Fruit fly (Drosophila melanogaster): ENCODE data around the gene CG17134.

Gene CG17134

DNA sequence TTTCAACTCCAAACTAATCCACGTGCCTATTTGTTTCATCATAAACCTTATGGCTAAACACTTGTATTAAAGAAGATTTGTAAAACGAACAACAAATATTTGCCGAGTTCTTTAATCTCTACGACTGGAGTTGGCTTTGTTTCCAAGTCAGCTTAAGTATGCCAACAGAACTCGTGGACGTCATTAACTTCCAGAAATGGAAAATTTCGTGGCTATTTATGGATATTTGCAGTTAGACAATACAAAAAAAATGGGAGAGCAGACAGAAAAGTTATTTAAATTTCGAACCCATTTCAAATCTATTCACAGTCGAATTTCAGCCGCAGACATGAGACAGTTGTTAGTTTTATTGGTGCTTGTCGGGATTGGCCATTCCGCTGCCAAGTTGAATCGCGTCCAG, at the start of gene CG17134:
CG17134 (plus strand) TSS at position 301 of the 400 bp plus-strand sequence.
- no peak for TF ChIP-seq noc (tag; optimal IDR thresholded peaks at IDR 0.05)

DNA sequence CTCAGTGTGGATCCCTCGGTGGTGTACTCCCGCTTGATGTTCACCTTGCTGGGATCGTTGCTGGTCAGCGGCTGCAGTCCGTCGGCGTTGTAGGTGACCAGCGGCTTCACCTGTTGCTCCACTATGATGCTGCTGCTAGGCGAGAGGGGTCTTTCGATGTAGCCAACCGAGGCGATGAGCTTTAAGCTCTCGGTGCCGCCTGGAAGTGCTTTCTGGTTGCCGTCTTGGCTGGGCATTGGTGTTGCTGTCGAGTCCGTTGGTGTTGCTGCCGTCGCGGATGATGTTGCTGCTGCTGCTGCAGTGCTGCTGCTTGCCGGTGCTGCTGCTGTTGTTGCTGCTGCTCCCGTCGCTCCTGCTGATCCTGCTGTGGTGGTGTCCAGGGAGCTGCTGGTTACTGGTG, 46.5 kb upstream of the CG17134 start:
- no peak for TF ChIP-seq noc (tag; optimal IDR thresholded peaks at IDR 0.05)

DNA sequence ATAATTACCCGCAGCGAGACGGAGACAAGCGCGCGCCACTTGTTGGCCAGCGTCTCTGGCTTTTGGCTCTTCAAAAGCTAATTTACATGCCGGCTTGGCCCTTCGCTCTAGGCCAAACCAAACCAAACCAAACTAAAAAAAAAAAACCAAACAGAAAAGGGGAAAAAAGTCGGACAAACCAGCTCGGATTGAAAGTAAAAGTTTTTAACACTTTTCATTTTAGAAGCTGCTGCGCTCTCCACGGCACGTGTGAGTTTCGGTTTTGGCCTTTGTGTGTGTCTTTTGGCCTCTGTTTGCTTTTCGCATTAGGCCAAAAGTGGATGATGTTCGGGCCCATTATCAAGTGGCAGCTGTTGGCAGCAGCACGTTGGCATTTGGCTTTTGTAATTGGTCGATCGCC, 39.3 kb upstream of the CG17134 start:
- TF ChIP-seq noc (tag; optimal IDR thresholded peaks at IDR 0.05), result no peak

DNA sequence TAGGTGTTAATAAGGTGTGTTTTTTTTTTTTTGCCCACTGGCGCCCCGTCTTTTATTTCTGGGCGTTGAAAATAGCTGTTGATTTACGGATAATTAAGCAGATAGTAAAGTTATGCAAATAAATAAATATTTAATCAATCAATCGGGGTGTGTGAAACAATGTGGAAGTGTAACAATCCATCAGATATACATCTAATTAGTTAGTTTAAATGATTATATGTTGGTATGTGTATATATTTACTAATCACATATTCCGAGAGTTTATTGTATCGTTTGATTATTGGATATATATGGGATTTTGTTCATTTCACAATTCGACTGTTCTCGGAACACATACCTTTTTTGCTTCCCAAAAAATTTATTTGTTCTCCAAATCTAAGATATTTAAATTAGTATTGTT, 30.6 kb upstream of the CG17134 start, which contains the start of gene CG31870:
CG31870 (plus strand) TSS at position 301 of the 400 bp plus-strand sequence.
- no peak for TF ChIP-seq noc (tag; optimal IDR thresholded peaks at IDR 0.05)

DNA sequence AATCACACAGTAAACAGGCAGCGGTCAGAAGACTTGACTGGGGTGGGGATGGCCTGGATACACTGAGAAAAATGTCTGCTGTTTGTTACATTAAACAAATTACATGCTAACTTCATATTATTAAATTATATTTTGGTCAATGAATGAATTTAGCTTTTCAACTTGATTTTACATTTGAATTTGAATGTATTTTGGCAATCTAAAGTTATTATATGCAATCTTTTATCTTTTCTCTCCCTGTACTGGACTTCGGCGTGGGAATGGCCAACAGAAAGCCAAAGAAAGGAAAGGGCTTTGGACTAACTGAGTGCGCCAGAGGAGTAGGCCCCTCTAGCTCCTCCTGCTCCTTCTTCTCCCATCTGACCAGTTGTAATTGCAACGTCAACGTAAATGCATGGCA, 29.2 kb upstream of the CG17134 start:
- TF ChIP-seq noc (tag; optimal IDR thresholded peaks at IDR 0.05), result no peak

DNA sequence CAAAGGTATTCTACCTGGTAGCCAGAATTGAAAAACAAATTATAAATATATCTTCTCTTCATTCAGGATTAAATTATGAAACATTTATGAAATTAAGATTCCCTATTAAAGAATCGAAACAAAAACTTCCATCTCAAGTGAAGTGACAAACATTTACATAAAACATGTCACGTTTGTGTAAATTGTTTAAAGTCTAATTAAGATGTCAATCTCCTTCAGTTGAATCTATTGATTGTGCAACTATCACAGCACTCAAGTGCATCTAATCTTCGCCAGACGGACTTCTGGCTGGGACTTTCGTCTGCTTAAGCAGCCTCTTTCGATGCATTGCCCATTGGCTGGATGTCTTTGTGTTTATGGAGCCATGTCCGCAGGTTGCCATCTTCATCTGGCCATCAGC, 28.4 kb upstream of the CG17134 start:
- no peak for TF ChIP-seq noc (tag; optimal IDR thresholded peaks at IDR 0.05)

DNA sequence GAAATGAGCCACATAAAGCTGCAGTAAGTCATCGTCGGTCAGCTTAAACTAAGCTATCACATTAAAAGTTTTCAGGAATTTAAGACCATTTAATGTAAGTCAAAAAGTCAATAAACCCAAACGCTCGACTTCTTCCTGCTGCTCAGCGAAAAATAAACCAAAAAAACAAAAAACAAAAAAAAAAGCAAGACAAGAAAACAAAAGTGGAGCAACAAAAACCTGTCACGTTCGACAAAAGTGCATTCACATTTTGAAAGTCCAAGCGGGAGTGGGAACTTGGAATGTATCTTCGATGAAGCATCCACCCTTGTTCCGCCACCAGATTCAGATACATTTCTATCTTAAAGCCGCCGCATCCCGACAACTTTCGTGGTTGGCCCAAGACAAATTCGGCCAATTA, 26.5 kb upstream of the CG17134 start:
- no peak for TF ChIP-seq noc (tag; optimal IDR thresholded peaks at IDR 0.05)

DNA sequence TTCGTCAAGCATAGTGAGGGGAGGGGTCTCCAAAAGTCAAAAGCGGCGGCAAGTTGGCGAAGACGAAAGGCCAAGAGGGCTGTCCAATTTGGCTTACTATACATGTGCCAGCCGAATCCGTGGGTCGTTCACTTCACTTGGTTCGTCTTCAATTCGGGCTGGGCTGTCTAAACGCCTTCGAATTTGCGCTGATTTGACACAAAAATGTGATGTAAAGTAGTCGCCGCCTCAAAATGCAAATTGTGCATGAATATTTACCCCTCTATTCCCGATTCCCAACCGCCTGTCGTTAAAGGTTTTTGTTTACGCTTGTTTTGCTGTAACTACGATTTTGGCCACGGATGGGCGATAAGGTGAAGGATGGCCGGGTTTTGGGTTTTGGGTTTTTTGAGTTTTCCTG, 24.8 kb upstream of the CG17134 start:
- no peak for TF ChIP-seq noc (tag; optimal IDR thresholded peaks at IDR 0.05)

DNA sequence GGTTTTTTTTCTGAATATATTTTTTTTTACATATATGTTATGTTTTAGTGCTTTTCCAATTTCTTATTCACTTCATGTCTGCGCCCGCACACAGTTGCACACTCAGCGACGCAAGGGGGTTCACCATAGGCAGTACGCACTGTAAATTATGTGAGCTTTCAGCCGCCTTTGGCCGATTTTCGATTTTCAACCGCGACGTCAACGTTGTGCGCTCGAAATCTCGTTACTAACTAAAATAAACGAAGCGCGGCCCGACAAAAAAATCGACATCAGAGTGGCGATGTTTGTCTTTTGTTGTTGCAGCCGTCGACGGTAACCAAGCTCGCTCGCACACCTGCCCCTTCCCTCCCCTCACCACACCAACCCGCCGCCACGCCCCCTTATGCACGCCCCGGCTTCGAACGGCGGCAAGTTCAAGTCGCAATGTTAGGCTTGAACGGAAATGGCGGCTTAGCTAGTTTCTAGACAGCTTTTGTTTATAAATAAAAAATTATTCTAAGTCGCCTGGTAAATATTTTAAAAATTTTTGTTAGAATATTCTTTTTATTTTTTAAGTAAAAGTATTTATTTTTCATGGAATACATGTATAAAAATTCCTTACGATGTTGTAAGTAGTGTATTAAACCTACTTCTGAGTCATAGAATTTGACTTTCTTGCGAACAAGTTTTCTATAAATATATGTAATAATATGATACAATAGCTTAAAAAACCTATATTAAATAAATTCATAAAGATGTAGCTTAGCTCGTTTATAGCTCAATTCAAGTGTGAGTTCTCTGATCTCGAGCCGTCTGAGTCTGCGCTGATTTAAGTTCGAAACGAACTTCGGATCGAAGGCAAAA, 19.4 kb upstream of the CG17134 start, which contains the start of gene CG31869:
CG31869 (minus strand) TSS at position 233 of the 843 bp plus-strand sequence.
- TF ChIP-seq noc (tag; optimal IDR thresholded peaks at IDR 0.05), result no peak

DNA sequence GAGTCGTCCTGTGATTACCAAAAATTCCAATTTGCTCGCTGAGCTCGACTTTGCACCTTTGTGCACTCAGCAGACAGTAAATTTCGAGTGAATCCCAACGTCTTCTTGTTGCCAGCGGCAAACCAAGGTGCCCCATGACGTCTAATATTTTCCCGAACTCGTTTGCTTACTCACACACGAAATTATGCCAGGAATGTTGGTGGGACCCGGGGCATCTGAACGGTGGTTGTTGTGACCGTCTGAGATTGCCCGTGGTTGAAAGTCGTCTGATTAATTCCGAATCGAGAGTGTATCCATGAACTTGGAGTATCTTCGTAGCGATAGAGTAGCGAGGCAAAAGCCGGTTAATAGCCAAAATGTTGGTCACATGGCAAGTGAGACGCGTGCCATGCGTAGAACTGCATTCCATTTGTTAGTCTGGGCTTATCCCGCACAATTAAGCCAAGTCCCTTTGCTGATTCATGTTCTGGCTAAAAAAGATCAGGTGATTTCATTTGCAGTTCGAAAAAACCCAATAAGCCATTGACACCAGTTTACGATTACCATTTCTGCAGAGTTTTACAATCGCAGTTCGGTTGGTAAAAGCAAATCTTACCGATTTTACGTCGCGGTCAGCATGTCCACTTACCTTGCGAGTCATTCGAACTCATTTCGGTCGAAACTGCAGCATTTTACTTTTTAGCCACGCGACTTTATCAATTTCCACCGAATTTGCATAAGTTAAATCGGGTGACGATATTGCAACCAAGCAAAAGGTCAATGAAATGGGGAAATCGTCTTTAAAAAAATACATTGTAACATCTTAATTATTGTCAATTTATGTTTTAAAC, 18.3 kb upstream of the CG17134 start:
- TF ChIP-seq noc (tag; optimal IDR thresholded peaks at IDR 0.05), result no peak

DNA sequence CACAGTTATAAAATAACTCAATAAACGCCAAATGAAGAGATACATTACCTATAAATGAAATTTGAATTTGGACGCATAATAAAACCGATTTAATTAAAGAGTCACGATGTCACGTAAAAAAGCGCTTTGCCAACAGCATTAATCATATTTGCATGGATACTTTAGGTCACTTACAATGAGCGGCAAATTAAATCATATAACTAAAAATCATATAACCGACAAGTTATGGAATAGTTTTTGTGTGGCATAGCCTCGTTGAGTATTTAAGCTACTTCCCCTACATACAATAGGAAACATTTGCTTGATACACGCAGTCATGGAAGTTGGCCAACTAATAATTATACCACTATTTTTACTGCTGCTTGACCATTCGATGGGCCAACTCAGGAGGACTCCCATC, 1.7 kb upstream of the CG17134 start, which contains the start of gene CG6508:
CG6508 (plus strand) TSS at position 301 of the 400 bp plus-strand sequence.
- no peak for TF ChIP-seq noc (tag; optimal IDR thresholded peaks at IDR 0.05)

DNA sequence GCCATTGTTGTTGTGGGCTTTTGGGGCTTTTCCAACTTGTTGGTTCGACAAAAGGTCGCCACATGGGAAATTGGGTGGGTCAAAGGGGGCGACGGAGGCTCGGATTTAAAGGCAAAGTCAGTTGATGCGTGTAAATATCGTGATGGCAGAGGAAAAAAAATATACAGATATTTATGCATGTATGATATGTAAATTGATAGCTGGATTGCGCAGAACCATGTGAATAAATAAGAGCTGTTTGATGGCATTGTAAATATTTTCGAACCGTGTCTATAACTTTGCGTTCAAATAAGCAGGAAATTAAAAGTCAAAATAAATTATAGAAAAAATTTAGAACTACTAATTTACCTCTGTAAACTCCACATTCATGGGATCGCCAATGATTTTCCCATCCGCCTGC, 2.1 kb downstream of the CG17134 start:
- no peak for TF ChIP-seq noc (tag; optimal IDR thresholded peaks at IDR 0.05)

DNA sequence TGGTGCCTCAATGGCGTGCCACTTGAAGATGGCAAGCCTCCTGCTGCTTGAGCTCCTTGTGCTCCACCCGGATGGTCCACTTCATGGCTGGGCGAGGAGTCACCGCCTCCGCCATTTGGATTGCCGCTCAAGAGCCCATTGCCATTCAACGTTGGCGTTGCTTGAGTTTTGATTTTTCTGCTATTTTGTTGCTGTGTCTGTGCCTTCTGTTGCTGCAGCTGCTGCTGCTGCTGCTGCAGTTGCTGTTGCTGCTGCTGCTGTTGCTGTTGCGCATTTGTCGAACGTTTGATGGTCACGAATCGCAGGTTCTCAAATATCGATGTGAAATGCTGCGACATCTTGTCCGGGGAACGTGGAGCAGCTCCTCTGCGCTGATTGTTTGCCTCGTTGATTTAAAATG, 11.1 kb downstream of the CG17134 start:
- TF ChIP-seq noc (tag; optimal IDR thresholded peaks at IDR 0.05), result no peak

DNA sequence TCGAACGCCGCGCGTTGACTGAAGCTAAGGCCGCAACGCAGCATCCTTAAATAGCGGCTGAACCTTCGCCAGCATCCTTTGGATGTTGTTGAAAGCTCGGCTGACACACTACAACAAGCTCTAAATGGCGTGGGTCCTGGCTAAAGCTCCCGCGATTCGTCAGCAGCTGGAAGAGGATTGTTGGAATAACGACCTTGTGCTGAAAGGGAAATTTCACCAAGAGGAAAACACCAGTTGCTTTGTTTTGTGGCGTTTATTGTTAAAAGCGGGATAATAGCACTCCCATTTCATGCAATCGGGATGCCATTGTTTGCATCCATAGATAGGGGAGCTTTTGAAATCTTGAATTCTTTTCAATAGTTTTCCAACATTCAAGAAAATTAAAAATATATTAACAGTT, 17.0 kb downstream of the CG17134 start, which contains the start of gene Nos:
Nos (minus strand) TSS at position 21 of the 400 bp plus-strand sequence.
- TF ChIP-seq noc (tag; optimal IDR thresholded peaks at IDR 0.05), result no peak

DNA sequence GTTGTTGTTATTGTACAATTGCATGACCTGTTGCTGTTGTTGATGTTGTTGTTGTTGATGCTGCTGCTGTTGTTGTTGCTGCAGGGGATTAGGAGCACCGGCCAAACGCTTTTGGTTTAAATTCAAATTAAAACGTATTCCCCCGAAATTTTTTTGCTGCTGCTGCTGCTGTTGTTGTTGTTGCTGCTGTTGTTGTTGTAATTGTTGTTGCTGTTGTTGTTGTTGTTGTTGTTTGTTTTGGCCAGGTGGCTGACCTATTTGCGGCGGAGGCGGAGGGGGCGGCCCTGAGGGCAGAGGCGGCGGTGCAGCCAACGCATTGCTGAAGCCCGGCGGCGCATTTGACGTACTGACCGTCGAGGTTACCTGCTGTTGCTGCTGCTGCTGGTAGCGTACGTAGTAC, 21.1 kb downstream of the CG17134 start:
- TF ChIP-seq noc (tag; optimal IDR thresholded peaks at IDR 0.05), result no peak

DNA sequence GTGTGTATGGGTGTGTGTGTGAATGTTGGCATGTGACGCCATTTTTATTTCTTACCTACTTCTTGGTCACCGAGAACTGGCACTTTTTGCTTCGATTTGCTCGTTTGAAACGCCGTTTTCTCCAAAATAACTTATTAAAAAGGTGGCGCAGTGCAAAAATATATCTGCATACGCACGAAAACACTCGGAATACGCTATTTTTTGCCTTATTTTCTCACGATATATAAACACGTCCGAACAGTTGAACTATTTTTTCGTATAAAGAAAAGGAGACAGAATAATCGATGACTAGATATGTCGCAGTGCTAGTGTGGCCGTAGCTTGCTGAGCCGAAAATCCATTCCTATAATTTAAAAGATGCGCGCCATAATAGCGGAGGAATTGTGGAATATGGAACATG, 21.8 kb downstream of the CG17134 start, which contains the start of gene CG6700:
CG6700 (minus strand) TSS at position 272 of the 400 bp plus-strand sequence.
- no peak for TF ChIP-seq noc (tag; optimal IDR thresholded peaks at IDR 0.05)
